Fruit fly (Drosophila melanogaster) whole organism: ENCODE data around the gene CG32344.

ENCODE experiments used
- CG8478 ChIP-seq: fragments of >200 bp; optimal IDR thresholded peaks from 2 replicates; lab custom pipeline; 2018; ENCODE audit warnings: inconsistent platforms
- Dll ChIP-seq: fragments of >200 bp; optimal IDR thresholded peaks from 2 replicates; lab custom pipeline; 2017
- EcR ChIP-seq, 2 experiments: fragments of >200 bp; optimal IDR thresholded peaks; 2 replicates each; lab custom pipeline; 2017; ENCODE audit warnings: missing biosample characterization in 2 of 2, missing genetic modification characterization in 2 of 2, missing genetic modification reagents in 2 of 2
- pan ChIP-seq: fragments of >200 bp; optimal IDR thresholded peaks from 2 replicates; lab custom pipeline; 2017
- psq ChIP-seq: fragments of >200 bp; optimal IDR thresholded peaks from 2 replicates; lab custom pipeline; 2017
- usp ChIP-seq: fragments of >200 bp; optimal IDR thresholded peaks from 2 replicates; lab custom pipeline; 2017; ENCODE audit warnings: missing biosample characterization, missing genetic modification characterization, mixed read lengths

CG32344 gene

dm6 chr3L:343316-343715 is 18.8 kb upstream of the CG32344 start:
- TF ChIP-seq CG8478 (lab: Kevin White, UChicago) (no peak), Dll (lab: Kevin White, UChicago) (no peak), EcR (GFP tag; optimal IDR thresholded peaks at IDR 0.05; lab: Kevin White, UChicago) (no peak), pan (lab: Kevin White, UChicago) (no peak), usp (no peak), psq (lab: Kevin White, UChicago) (no peak)

dm6 chr3L:342839-343238 is 18.3 kb upstream of the CG32344 start, which contains the start of gene mthl10:
TSS of gene mthl10 (minus strand) at chr3L:342915.
- TF ChIP-seq psq (lab: Kevin White, UChicago) = no peak
- TF ChIP-seq CG8478 (lab: Kevin White, UChicago) = peak; percentile 12

- TF ChIP-seq CG8478 (lab: Kevin White, UChicago) = no peak
- TF ChIP-seq EcR (GFP tag; optimal IDR thresholded peaks at IDR 0.05; lab: Kevin White, UChicago) = peak in 1 of 2 experiments; percentile 14
- no peak for TF ChIP-seq psq (lab: Kevin White, UChicago)
These were observed 16.7 kb upstream of the CG32344 start for dm6 chr3L:341052-341852.

- TF ChIP-seq psq (lab: Kevin White, UChicago) (no peak), pan (lab: Kevin White, UChicago) (no peak), CG8478 (lab: Kevin White, UChicago) (no peak), Dll (lab: Kevin White, UChicago) (no peak), usp (no peak), EcR (GFP tag; optimal IDR thresholded peaks at IDR 0.05; lab: Kevin White, UChicago) (no peak)
These were observed 16.0 kb upstream of the CG32344 start for dm6 chr3L:340569-340968.

- TF ChIP-seq pan (lab: Kevin White, UChicago) (no peak), Dll (lab: Kevin White, UChicago) (no peak), EcR (GFP tag; optimal IDR thresholded peaks at IDR 0.05; lab: Kevin White, UChicago) (no peak), psq (lab: Kevin White, UChicago) (no peak), CG8478 (lab: Kevin White, UChicago) (no peak), usp (no peak)
These were observed 15.6 kb upstream of the CG32344 start for dm6 chr3L:340124-340523.

dm6 chr3L:339072-339471 is 14.6 kb upstream of the CG32344 start:
- TF ChIP-seq CG8478 (lab: Kevin White, UChicago) (no peak), Dll (lab: Kevin White, UChicago) (no peak), EcR (GFP tag; optimal IDR thresholded peaks at IDR 0.05; lab: Kevin White, UChicago) (no peak), psq (lab: Kevin White, UChicago) (no peak), pan (lab: Kevin White, UChicago) (no peak), usp (no peak)

- TF ChIP-seq usp (no peak), psq (lab: Kevin White, UChicago) (no peak), CG8478 (lab: Kevin White, UChicago) (no peak), pan (lab: Kevin White, UChicago) (no peak), EcR (GFP tag; optimal IDR thresholded peaks at IDR 0.05; lab: Kevin White, UChicago) (no peak), Dll (lab: Kevin White, UChicago) (no peak)
These were observed 13.6 kb upstream of the CG32344 start for dm6 chr3L:338116-338515.

- TF ChIP-seq usp (no peak), EcR (GFP tag; optimal IDR thresholded peaks at IDR 0.05; lab: Kevin White, UChicago) (no peak), psq (lab: Kevin White, UChicago) (no peak), Dll (lab: Kevin White, UChicago) (no peak), CG8478 (lab: Kevin White, UChicago) (no peak), pan (lab: Kevin White, UChicago) (no peak)
These were observed 12.6 kb upstream of the CG32344 start for dm6 chr3L:337148-337547.

- TF ChIP-seq EcR (GFP tag; optimal IDR thresholded peaks at IDR 0.05; lab: Kevin White, UChicago) = no peak
- no peak for TF ChIP-seq Dll (lab: Kevin White, UChicago)
- TF ChIP-seq pan (lab: Kevin White, UChicago) = no peak
- no peak for TF ChIP-seq psq (lab: Kevin White, UChicago)
- TF ChIP-seq usp = no peak
- TF ChIP-seq CG8478 (lab: Kevin White, UChicago) = no peak
These were observed 7.6 kb upstream of the CG32344 start, which contains the start of gene mthl9 for dm6 chr3L:331842-332802. TSS of gene mthl9 (minus strand) at chr3L:332309.

dm6 chr3L:329153-329698 is 4.7 kb upstream of the CG32344 start:
- TF ChIP-seq psq (lab: Kevin White, UChicago) = no peak
- TF ChIP-seq EcR (GFP tag; optimal IDR thresholded peaks at IDR 0.05; lab: Kevin White, UChicago) = no peak
- TF ChIP-seq pan (lab: Kevin White, UChicago) = no peak
- TF ChIP-seq Dll (lab: Kevin White, UChicago) = no peak
- TF ChIP-seq CG8478 (lab: Kevin White, UChicago) = no peak
- no peak for TF ChIP-seq usp

dm6 chr3L:327833-328232 is 3.3 kb upstream of the CG32344 start, which contains the start of the genes Atac3 and Ptpmeg:
TSS of gene Atac3 (minus strand) at chr3L:327992.
TSS of gene Ptpmeg (plus strand) at chr3L:328097.
- TF ChIP-seq EcR (GFP tag; optimal IDR thresholded peaks at IDR 0.05; lab: Kevin White, UChicago) (no peak), CG8478 (lab: Kevin White, UChicago) (no peak), usp (no peak), Dll (lab: Kevin White, UChicago) (no peak), pan (lab: Kevin White, UChicago) (no peak), psq (lab: Kevin White, UChicago) (no peak)
